Fruit fly (Drosophila melanogaster): ENCODE results near the gene Gsc.

- TF ChIP-seq psq (optimal IDR thresholded peaks at IDR 0.05) (no peak), h (optimal IDR thresholded peaks at IDR 0.05) (no peak), Myc (optimal IDR thresholded peaks at IDR 0.05) (no peak), Sin3A (optimal IDR thresholded peaks at IDR 0.05) (no peak), ttk (optimal IDR thresholded peaks at IDR 0.05) (no peak)
Observed at dm6 chr2L:542338-542967, 52.0 kb downstream of the Gsc start, which contains the start of gene lwr.
